In the genomic region with DNA sequence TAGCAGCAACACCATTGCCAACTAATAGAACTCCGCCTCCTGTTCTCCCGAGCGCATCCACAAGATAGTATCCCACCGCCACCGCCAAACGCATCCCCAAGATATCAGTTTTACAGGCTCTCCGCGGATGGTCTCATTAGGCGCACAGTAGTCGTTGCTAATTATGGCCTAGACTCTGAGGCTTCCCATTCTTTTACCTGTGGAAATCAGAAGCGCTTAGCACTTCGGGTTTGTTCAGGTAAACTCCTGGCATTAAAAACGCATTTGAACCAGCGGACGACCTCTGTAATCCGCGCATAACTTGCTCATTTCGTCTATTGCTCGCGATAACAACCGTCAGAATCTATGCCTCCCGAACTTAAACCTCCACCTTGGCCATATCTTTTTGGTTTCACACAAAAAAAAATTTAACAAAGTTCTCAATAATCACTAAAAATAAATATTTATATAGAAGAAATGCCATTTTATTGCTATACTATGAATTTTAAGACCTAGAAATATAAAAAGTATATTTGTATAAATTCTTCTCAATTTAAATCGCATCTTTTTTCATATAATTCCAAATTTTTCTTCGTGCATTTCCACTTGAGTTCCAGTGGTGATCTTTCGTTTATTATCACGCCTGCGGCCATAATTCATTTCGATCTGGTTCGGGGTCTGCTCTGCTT, we compare ENCODE assay signal across 1 fruit fly cellular context.
TF ChIP-seq lines count a peak whose summit lies in the region.

No protein-coding gene starts in this region.

TF ChIP-seq in whole organism, embryonic, 481 proteins besides CTCF, POLR2A, EP300 and RAD21 (continued from another document):
- TF ChIP-seq toy (GFP tag; IDR thresholded peaks at IDR 0.05; lab: Robert Waterston, UW) (no peak), prd (optimal IDR thresholded peaks at IDR 0.05; lab: Kevin White, UChicago) (no peak), prd (GFP tag; IDR thresholded peaks at IDR 0.05; lab: Robert Waterston, UW) (peak; percentile 60; the same call in 1 of the 3 replicates), CG31365 (tag; optimal IDR thresholded peaks at IDR 0.05; lab: Kevin White, UChicago) (no peak), nerfin-1 (tag; optimal IDR thresholded peaks at IDR 0.05; lab: Kevin White, UChicago) (peak; percentile 54), Ada2b (GFP tag; IDR thresholded peaks at IDR 0.05; lab: Robert Waterston, UW) (no peak), Kr (GFP tag; optimal IDR thresholded peaks at IDR 0.05; lab: Kevin White, UChicago) (no peak), nom (GFP tag; optimal IDR thresholded peaks at IDR 0.05; lab: Kevin White, UChicago) (no peak), slbo (GFP tag; IDR thresholded peaks at IDR 0.05; lab: Robert Waterston, UW) (peak; percentile 19; the same call in 1 of the 2 replicates), CG15011 (GFP tag; optimal IDR thresholded peaks at IDR 0.05; lab: Kevin White, UChicago) (peak; percentile 19), CG12659 (GFP tag; optimal IDR thresholded peaks at IDR 0.05; lab: Kevin White, UChicago) (peak; percentile 33), Usf (GFP tag; optimal IDR thresholded peaks at IDR 0.05; lab: Kevin White, UChicago) (no peak), CG4854 (GFP tag; optimal IDR thresholded peaks at IDR 0.05; lab: Kevin White, UChicago) (no peak), CG11695 (GFP tag; IDR thresholded peaks at IDR 0.05; lab: Robert Waterston, UW) (peak; percentile 59; the same call in 2 of the 3 replicates), peb (GFP tag; IDR thresholded peaks at IDR 0.05; lab: Robert Waterston, UW) (peak; percentile 45; the same call in 1 of the 2 replicates), phol (tag; optimal IDR thresholded peaks at IDR 0.05; lab: Kevin White, UChicago) (peak; percentile 81), chif (GFP tag; optimal IDR thresholded peaks at IDR 0.05; lab: Kevin White, UChicago) (peak in 1 of 2 experiments; percentile 19), tx (GFP tag; optimal IDR thresholded peaks at IDR 0.05; lab: Kevin White, UChicago) (no peak), Eip74EF (GFP tag; optimal IDR thresholded peaks at IDR 0.05; lab: Kevin White, UChicago) (peak in 1 of 2 experiments; percentile 57), CG17328 (GFP tag; IDR thresholded peaks at IDR 0.05; lab: Robert Waterston, UW) (peak; percentile 70; the same call in 1 of the 2 replicates), CG32772 (GFP tag; IDR thresholded peaks at IDR 0.05; lab: Robert Waterston, UW) (peak; percentile 70), CG1233 (GFP tag; optimal IDR thresholded peaks at IDR 0.05; lab: Kevin White, UChicago) (peak; percentile 49), Hr3 (GFP tag; optimal IDR thresholded peaks at IDR 0.05; lab: Kevin White, UChicago) (peak; percentile 65), CG18011 (GFP tag; optimal IDR thresholded peaks at IDR 0.05; lab: Kevin White, UChicago) (no peak), fd3F (GFP tag; optimal IDR thresholded peaks at IDR 0.05; lab: Kevin White, UChicago) (no peak), kah (GFP tag; optimal IDR thresholded peaks at IDR 0.05; lab: Kevin White, UChicago) (no peak), Hmx (GFP tag; optimal IDR thresholded peaks at IDR 0.05; lab: Kevin White, UChicago) (no peak), Sox100B (GFP tag; optimal IDR thresholded peaks at IDR 0.05; lab: Kevin White, UChicago) (peak; percentile 78), Hey (tag; optimal IDR thresholded peaks at IDR 0.05; lab: Kevin White, UChicago) (no peak), Hr51 (GFP tag; optimal IDR thresholded peaks at IDR 0.05; lab: Kevin White, UChicago) (peak in 1 of 2 experiments; percentile 56), CG9727 (GFP tag; optimal IDR thresholded peaks at IDR 0.05; lab: Kevin White, UChicago) (peak; percentile 82), pum (GFP tag; optimal IDR thresholded peaks at IDR 0.05; lab: Kevin White, UChicago) (no peak), Max (GFP tag; optimal IDR thresholded peaks at IDR 0.05; lab: Kevin White, UChicago) (peak; percentile 28), CG4617 (GFP tag; optimal IDR thresholded peaks at IDR 0.05; lab: Kevin White, UChicago; ENCODE audit: borderline replicate concordance) (peak; percentile 11), CG11398 (GFP tag; optimal IDR thresholded peaks at IDR 0.05; lab: Kevin White, UChicago) (no peak), CG9797 (GFP tag; optimal IDR thresholded peaks at IDR 0.05; lab: Kevin White, UChicago) (no peak), fd102C (GFP tag; optimal IDR thresholded peaks at IDR 0.05; lab: Kevin White, UChicago) (no peak), Nf-YB (GFP tag; optimal IDR thresholded peaks at IDR 0.05; lab: Kevin White, UChicago) (peak; percentile 36), az2 (GFP tag; optimal IDR thresholded peaks at IDR 0.05; lab: Kevin White, UChicago) (peak; percentile 69), CG17359 (tag; optimal IDR thresholded peaks at IDR 0.05; lab: Kevin White, UChicago) (peak; percentile 65), sqz (GFP tag; optimal IDR thresholded peaks at IDR 0.05; lab: Kevin White, UChicago) (peak; percentile 6), disco-r (GFP tag; optimal IDR thresholded peaks at IDR 0.05; lab: Kevin White, UChicago) (no peak), nau (GFP tag; optimal IDR thresholded peaks at IDR 0.05; lab: Kevin White, UChicago) (peak; percentile 16), Xbp1 (GFP tag; optimal IDR thresholded peaks at IDR 0.05; lab: Kevin White, UChicago) (peak; percentile 22), ssp (GFP tag; IDR thresholded peaks at IDR 0.05; lab: Robert Waterston, UW) (0 out of 2 replicates have a peak, but pooled peaks have one; percentile 30), CG10366 (GFP tag; IDR thresholded peaks at IDR 0.05; lab: Robert Waterston, UW) (peak; percentile 25; the same call in 1 of the 2 replicates), Dfd (GFP tag; optimal IDR thresholded peaks at IDR 0.05; lab: Kevin White, UChicago) (no peak), CG1792 (GFP tag; optimal IDR thresholded peaks at IDR 0.05; lab: Kevin White, UChicago) (no peak), CG1024 (GFP tag; IDR thresholded peaks at IDR 0.05; lab: Robert Waterston, UW) (0 out of 2 replicates have a peak, but pooled peaks have one; percentile 19), Sry-β (GFP tag; optimal IDR thresholded peaks at IDR 0.05; lab: Kevin White, UChicago) (peak; percentile 5), CG17361 (GFP tag; IDR thresholded peaks at IDR 0.05; lab: Robert Waterston, UW) (peak; percentile 86), so (GFP tag; IDR thresholded peaks at IDR 0.05; lab: Robert Waterston, UW) (no peak), Sox102F (GFP tag; optimal IDR thresholded peaks at IDR 0.05; lab: Kevin White, UChicago) (peak; percentile 56), Hr78 (GFP tag; optimal IDR thresholded peaks at IDR 0.05; lab: Kevin White, UChicago) (peak in 1 of 2 experiments; percentile 73), Tbp (GFP tag; optimal IDR thresholded peaks at IDR 0.05; lab: Kevin White, UChicago) (no peak), usp (GFP tag; optimal IDR thresholded peaks at IDR 0.05; lab: Kevin White, UChicago) (no peak), CHES-1-like (GFP tag; optimal IDR thresholded peaks at IDR 0.05; lab: Kevin White, UChicago) (no peak), CG6765 (GFP tag; optimal IDR thresholded peaks at IDR 0.05; lab: Kevin White, UChicago) (no peak), CG6689 (GFP tag; IDR thresholded peaks at IDR 0.05; lab: Robert Waterston, UW) (peak; percentile 77), eve (GFP tag; optimal IDR thresholded peaks at IDR 0.05; lab: Kevin White, UChicago) (peak in 1 of 2 experiments; percentile 70), CG11723 (GFP tag; optimal IDR thresholded peaks at IDR 0.05; lab: Kevin White, UChicago) (peak; percentile 18), grau (tag; optimal IDR thresholded peaks at IDR 0.05; lab: Kevin White, UChicago) (peak; percentile 70), Drgx (GFP tag; IDR thresholded peaks at IDR 0.05; lab: Robert Waterston, UW) (no peak), mld (GFP tag; IDR thresholded peaks at IDR 0.05; lab: Robert Waterston, UW; ENCODE audit: partially characterized antibody) (no peak), H2.0 (GFP tag; IDR thresholded peaks at IDR 0.05; lab: Robert Waterston, UW) (no peak), tgo (GFP tag; IDR thresholded peaks at IDR 0.05; lab: Robert Waterston, UW) (peak; percentile 68; the same call in 2 of the 3 replicates), CG2202 (tag; optimal IDR thresholded peaks at IDR 0.05; lab: Kevin White, UChicago) (peak; percentile 80), inv (GFP tag; IDR thresholded peaks at IDR 0.05; lab: Robert Waterston, UW; ENCODE audit: partially characterized antibody) (no peak), Med (GFP tag; lab: Kevin White, UChicago) (peak; percentile 42), CG18599 (GFP tag; optimal IDR thresholded peaks at IDR 0.05; lab: Kevin White, UChicago) (peak; percentile 22), slou (GFP tag; optimal IDR thresholded peaks at IDR 0.05; lab: Kevin White, UChicago) (no peak), CG1529 (GFP tag; optimal IDR thresholded peaks at IDR 0.05; lab: Kevin White, UChicago) (peak; percentile 59), sisA (GFP tag; IDR thresholded peaks at IDR 0.05; lab: Robert Waterston, UW) (peak; percentile 45), tio (GFP tag; optimal IDR thresholded peaks at IDR 0.05; lab: Kevin White, UChicago) (peak; percentile 53), CG17802 (tag; optimal IDR thresholded peaks at IDR 0.05; lab: Kevin White, UChicago) (peak; percentile 0), CG2889 (GFP tag; IDR thresholded peaks at IDR 0.05; lab: Robert Waterston, UW) (no peak), insv (GFP tag; optimal IDR thresholded peaks at IDR 0.05; lab: Kevin White, UChicago) (no peak), pnt (GFP tag; optimal IDR thresholded peaks at IDR 0.05; lab: Kevin White, UChicago) (no peak), CG2875 (GFP tag; optimal IDR thresholded peaks at IDR 0.05; lab: Kevin White, UChicago) (peak; percentile 65), CG3065 (GFP tag; optimal IDR thresholded peaks at IDR 0.05; lab: Kevin White, UChicago) (no peak), Atf3 (GFP tag; optimal IDR thresholded peaks at IDR 0.05; lab: Kevin White, UChicago) (no peak), nmo (GFP tag; optimal IDR thresholded peaks at IDR 0.05; lab: Kevin White, UChicago) (peak; percentile 84), unpg (GFP tag; optimal IDR thresholded peaks at IDR 0.05; lab: Kevin White, UChicago) (peak; percentile 80), Six4 (GFP tag; optimal IDR thresholded peaks at IDR 0.05; lab: Kevin White, UChicago) (peak; percentile 46), Oaz (GFP tag; IDR thresholded peaks at IDR 0.05; lab: Robert Waterston, UW) (no peak), Myb (GFP tag; optimal IDR thresholded peaks at IDR 0.05; lab: Kevin White, UChicago) (no peak), Hr39 (optimal IDR thresholded peaks at IDR 0.05; lab: Kevin White, UChicago) (no peak), CG11093 (GFP tag; IDR thresholded peaks at IDR 0.05; lab: Robert Waterston, UW) (no peak), Awh (GFP tag; IDR thresholded peaks at IDR 0.05; lab: Robert Waterston, UW) (peak; percentile 42; the same call in 1 of the 2 replicates), MBD-R2 (GFP tag; IDR thresholded peaks at IDR 0.05; lab: Robert Waterston, UW) (no peak), CG16815 (GFP tag; optimal IDR thresholded peaks at IDR 0.05; lab: Kevin White, UChicago) (peak; percentile 68), dpn (GFP tag; optimal IDR thresholded peaks at IDR 0.05; lab: Kevin White, UChicago) (peak in 1 of 2 experiments; percentile 42), Atf-2 (GFP tag; optimal IDR thresholded peaks at IDR 0.05; lab: Kevin White, UChicago) (no peak), ap (GFP tag; IDR thresholded peaks at IDR 0.05; lab: Robert Waterston, UW) (0 out of 2 replicates have a peak, but pooled peaks have one; percentile 37)
